Worm (Caenorhabditis elegans): ENCODE data around the gene pqn-78.

pqn-78 gene

DNA sequence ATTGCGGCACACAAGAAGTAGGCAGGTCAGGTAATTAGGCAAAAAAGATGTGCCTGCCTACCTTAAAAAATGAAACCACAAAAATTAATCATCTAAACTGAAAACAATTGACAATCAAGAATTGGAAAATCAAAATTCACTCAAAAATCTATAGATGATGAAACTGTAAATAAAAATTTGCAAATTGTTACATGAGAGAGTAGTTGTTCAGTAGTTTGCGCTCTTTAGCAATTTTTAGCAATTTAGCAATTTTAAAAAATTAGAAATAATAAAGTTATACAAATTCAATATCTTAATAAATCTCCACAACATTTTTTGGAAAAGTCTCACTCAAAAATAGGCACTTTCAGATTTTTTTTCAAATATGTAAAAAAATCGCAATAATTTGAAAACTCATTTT is 22.7 kb downstream of the pqn-78 start:
- TF ChIP-seq unc-62 (GFP tag; optimal IDR thresholded peaks at IDR 0.05 in 1 of 2) (peak in 1 of 2 experiments; percentile 92), unc-62 (tag; optimal IDR thresholded peaks at IDR 0.05) (no peak), pha-4 (GFP tag; IDR thresholded peaks at IDR 0.05) (no peak), pha-4 (tag; optimal IDR thresholded peaks at IDR 0.05) (no peak)

DNA sequence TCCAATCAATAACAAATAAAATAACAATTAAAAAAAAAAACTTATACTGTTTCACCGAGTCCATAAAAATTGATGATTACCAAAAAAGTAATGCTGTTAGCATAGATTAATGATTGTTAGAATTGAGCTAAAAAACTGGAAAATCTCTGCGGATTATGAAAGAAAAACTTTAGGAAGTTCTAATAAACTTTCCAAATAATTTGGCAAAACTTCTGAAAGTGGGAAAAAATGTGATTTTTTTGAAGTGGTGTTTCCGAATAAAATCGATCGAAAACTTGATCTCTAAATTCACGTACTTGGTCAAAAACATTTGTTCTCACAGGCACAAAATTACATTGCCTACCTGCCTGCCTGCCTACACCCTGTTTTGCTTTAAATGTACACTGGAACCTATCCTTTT is 23.2 kb downstream of the pqn-78 start:
- TF ChIP-seq snpc-1.2 (GFP tag; IDR thresholded peaks at IDR 0.05) = 0 out of 2 replicates have a peak, but pooled peaks have one; percentile 50
- no peak for TF ChIP-seq lin-38 (GFP tag; IDR thresholded peaks at IDR 0.05)

DNA sequence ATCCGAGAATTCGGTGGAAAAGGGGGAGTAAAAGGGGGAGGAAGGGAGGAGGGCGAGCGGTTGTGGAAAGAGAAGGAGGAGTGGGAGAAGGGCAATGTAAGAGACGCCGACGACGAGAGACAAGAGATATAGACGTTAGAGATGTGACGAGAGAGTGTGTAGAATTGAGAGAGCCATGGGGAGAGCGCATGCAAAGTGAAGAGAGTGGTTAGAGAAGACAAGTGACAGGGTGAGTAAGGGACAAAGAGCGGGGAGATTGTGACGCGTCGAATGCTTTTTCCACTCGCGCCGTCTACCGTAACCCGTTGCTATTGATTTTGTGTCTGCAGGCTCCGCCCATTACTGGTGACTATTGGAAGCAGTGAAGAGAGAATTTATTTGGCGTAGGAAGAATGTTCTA is 24.1 kb downstream of the pqn-78 start:
- TF ChIP-seq dmd-9 (GFP tag; IDR thresholded peaks at IDR 0.05) (no peak), snpc-1.2 (GFP tag; IDR thresholded peaks at IDR 0.05) (peak; percentile 75), mdt-29 (GFP tag; IDR thresholded peaks at IDR 0.05) (no peak), hlh-30 (tag; optimal IDR thresholded peaks at IDR 0.05; ENCODE audit: insufficient read depth) (peak; percentile 90), lin-38 (GFP tag; IDR thresholded peaks at IDR 0.05) (peak; percentile 56; the same call in 1 of the 2 replicates), hlh-11 (tag; optimal IDR thresholded peaks at IDR 0.05) (no peak), nhr-102 (tag; optimal IDR thresholded peaks at IDR 0.05) (peak; percentile 88), dpl-1 (GFP tag; optimal IDR thresholded peaks at IDR 0.05) (peak; percentile 64), zfp-2 (tag; optimal IDR thresholded peaks at IDR 0.05) (no peak), zip-2 (tag; optimal IDR thresholded peaks at IDR 0.05) (no peak), saeg-2 (GFP tag; IDR thresholded peaks at IDR 0.05) (0 out of 2 replicates have a peak, but pooled peaks have one; percentile 50), mes-2 (tag; optimal IDR thresholded peaks at IDR 0.05; ENCODE audit: poor library complexity, severe bottlenecking) (no peak), snpc-4 (tag; optimal IDR thresholded peaks at IDR 0.05) (no peak), nhr-41 (GFP tag; IDR thresholded peaks at IDR 0.05) (no peak), F26F4.8 (GFP tag; conservative IDR thresholded peaks at IDR 0.05) (no peak), nhr-42 (GFP tag; IDR thresholded peaks at IDR 0.05) (no peak), dve-1 (tag; optimal IDR thresholded peaks at IDR 0.05; ENCODE audit: insufficient read depth) (peak; percentile 78), F44E2.7 (GFP tag; IDR thresholded peaks at IDR 0.05) (no peak), ztf-7 (tag; optimal IDR thresholded peaks at IDR 0.05) (peak; percentile 40), duxl-1 (tag; optimal IDR thresholded peaks at IDR 0.05; ENCODE audit: poor library complexity) (peak; percentile 98), ama-1 (optimal IDR thresholded peaks at IDR 0.05) (no peak), lin-1 (GFP tag; IDR thresholded peaks at IDR 0.05) (no peak), egl-43 (GFP tag; IDR thresholded peaks at IDR 0.05) (no peak), tra-1 (GFP tag; IDR thresholded peaks at IDR 0.05) (no peak), hif-1 (tag; optimal IDR thresholded peaks at IDR 0.05) (no peak), nhr-6 (tag; optimal IDR thresholded peaks at IDR 0.05) (peak; percentile 64), Y48G9A.11 (GFP tag; IDR thresholded peaks at IDR 0.05) (no peak), dmd-8 (GFP tag; IDR thresholded peaks at IDR 0.05) (no peak), mxl-2 (GFP tag; conservative IDR thresholded peaks at IDR 0.05) (0 out of 2 replicates have a peak, but pooled peaks have one; percentile 26), unc-62 (GFP tag; optimal IDR thresholded peaks at IDR 0.05 in 1 of 2) (peak in 1 of 2 experiments; percentile 96), unc-62 (tag; optimal IDR thresholded peaks at IDR 0.05) (no peak), set-16 (GFP tag; IDR thresholded peaks at IDR 0.05) (no peak; the same call in 1 of the 2 replicates), ceh-44 (GFP tag; IDR thresholded peaks at IDR 0.05) (no peak), F49E8.2 (tag; optimal IDR thresholded peaks at IDR 0.05; ENCODE audit: borderline replicate concordance) (no peak), attf-4 (tag; optimal IDR thresholded peaks at IDR 0.05) (no peak), cey-2 (tag; optimal IDR thresholded peaks at IDR 0.05; ENCODE audit: borderline replicate concordance, insufficient read depth) (no peak), daf-16 (GFP tag; optimal IDR thresholded peaks at IDR 0.05) (peak; percentile 15 to 52), daf-16 (tag; optimal IDR thresholded peaks at IDR 0.05) (peak; percentile 61), aha-1 (tag) (no peak), ceh-20 (GFP tag; IDR thresholded peaks at IDR 0.05) (no peak), zag-1 (tag; optimal IDR thresholded peaks at IDR 0.05) (no peak), ceh-28 (tag; optimal IDR thresholded peaks at IDR 0.05) (peak; percentile 74), ztf-11 (tag; optimal IDR thresholded peaks at IDR 0.05) (no peak), ceh-82 (tag; optimal IDR thresholded peaks at IDR 0.05) (no peak), hmg-1.1 (GFP tag; IDR thresholded peaks at IDR 0.05) (peak; percentile 89)
